Fruit fly (Drosophila melanogaster): Measurements from ENCODE around the gene ro.
A peak's percentile ranks its signal among the peaks of the same experiment; 100 is the strongest.

ro gene

dm6 chr3R:26888086-26888724, 7.2 kb upstream of the ro start (continued):
- no peak for TF ChIP-seq maf-S (GFP tag; optimal IDR thresholded peaks at IDR 0.05)
- no peak for TF ChIP-seq salm (tag; optimal IDR thresholded peaks at IDR 0.05)
- TF ChIP-seq Nf-YA (GFP tag; IDR thresholded peaks at IDR 0.05): no peak
- TF ChIP-seq CG42726 (GFP tag; IDR thresholded peaks at IDR 0.05; ENCODE audit: partially characterized antibody): no peak
- peak; percentile 13 for TF ChIP-seq Chrac-16 (GFP tag; optimal IDR thresholded peaks at IDR 0.05)
- TF ChIP-seq CG4328 (GFP tag; optimal IDR thresholded peaks at IDR 0.05): peak; percentile 51
- no peak for TF ChIP-seq Atf-2 (GFP tag; optimal IDR thresholded peaks at IDR 0.05)
- no peak for TF ChIP-seq twi (tag; optimal IDR thresholded peaks at IDR 0.05)
- 0 out of 2 replicates have a peak, but pooled peaks have one; percentile 17 for TF ChIP-seq CG6272 (GFP tag; IDR thresholded peaks at IDR 0.05)
- TF ChIP-seq phol (tag; optimal IDR thresholded peaks at IDR 0.05): peak; percentile 41
- TF ChIP-seq CG32532 (GFP tag; IDR thresholded peaks at IDR 0.05): peak; percentile 54; the same call in 1 of the 2 replicates
- peak; percentile 58 for TF ChIP-seq CG7556 (GFP tag; optimal IDR thresholded peaks at IDR 0.05)
- no peak for TF ChIP-seq cg (GFP tag; optimal IDR thresholded peaks at IDR 0.05)
- TF ChIP-seq stc (GFP tag; IDR thresholded peaks at IDR 0.05): no peak
- TF ChIP-seq CG15601 (tag; optimal IDR thresholded peaks at IDR 0.05): peak; percentile 35
- peak; percentile 27 for TF ChIP-seq Deaf1 (tag; optimal IDR thresholded peaks at IDR 0.05)
- no peak for TF ChIP-seq abd-A (tag; optimal IDR thresholded peaks at IDR 0.05)
- 0 out of 2 replicates have a peak, but pooled peaks have one; percentile 35 for TF ChIP-seq Xrp1 (GFP tag; IDR thresholded peaks at IDR 0.05)
- peak; percentile 55 for TF ChIP-seq lmd (GFP tag; IDR thresholded peaks at IDR 0.05)
- TF ChIP-seq MESR4 (GFP tag; optimal IDR thresholded peaks at IDR 0.05): no peak
- no peak; the same call in 1 of the 2 replicates for TF ChIP-seq Drgx (GFP tag; IDR thresholded peaks at IDR 0.05)
- peak; percentile 45 for TF ChIP-seq sug (tag; optimal IDR thresholded peaks at IDR 0.05)
- TF ChIP-seq CG11504 (tag; optimal IDR thresholded peaks at IDR 0.05): peak; percentile 59
- no peak for TF ChIP-seq slou (GFP tag; optimal IDR thresholded peaks at IDR 0.05)
- peak; percentile 32 for TF ChIP-seq CG1603 (tag; optimal IDR thresholded peaks at IDR 0.05)
- no peak for TF ChIP-seq Fer2 (tag; optimal IDR thresholded peaks at IDR 0.05)
- peak; percentile 34 for TF ChIP-seq Hmr (GFP tag; optimal IDR thresholded peaks at IDR 0.05)
- TF ChIP-seq CG10209 (GFP tag; optimal IDR thresholded peaks at IDR 0.05): peak; percentile 30
- TF ChIP-seq Dip3 (GFP tag; optimal IDR thresholded peaks at IDR 0.05): no peak
- TF ChIP-seq CG17361 (GFP tag; IDR thresholded peaks at IDR 0.05): peak; percentile 68
- TF ChIP-seq CG4424 (GFP tag; optimal IDR thresholded peaks at IDR 0.05): peak; percentile 40
- TF ChIP-seq CG6854 (GFP tag; optimal IDR thresholded peaks at IDR 0.05): no peak
- no peak for TF ChIP-seq tup (GFP tag; optimal IDR thresholded peaks at IDR 0.05)
- TF ChIP-seq CG10274 (GFP tag; optimal IDR thresholded peaks at IDR 0.05): no peak
- no peak for TF ChIP-seq CG14050 (GFP tag; IDR thresholded peaks at IDR 0.05)
- peak; percentile 21 for TF ChIP-seq CG12104 (GFP tag; optimal IDR thresholded peaks at IDR 0.05)
- no peak for TF ChIP-seq h (optimal IDR thresholded peaks at IDR 0.05)
- TF ChIP-seq CG13624 (GFP tag; optimal IDR thresholded peaks at IDR 0.05): peak; percentile 65
- peak; percentile 69 for TF ChIP-seq CG11695 (GFP tag; IDR thresholded peaks at IDR 0.05)
- no peak for TF ChIP-seq vnd (GFP tag; IDR thresholded peaks at IDR 0.05; ENCODE audit: partially characterized antibody)
- no peak for TF ChIP-seq ERR (GFP tag; optimal IDR thresholded peaks at IDR 0.05)
- no peak for TF ChIP-seq CG7745 (tag; optimal IDR thresholded peaks at IDR 0.05)
- TF ChIP-seq CG3847 (GFP tag; IDR thresholded peaks at IDR 0.05): peak; percentile 41
- peak; percentile 67 for TF ChIP-seq CG7839 (tag; optimal IDR thresholded peaks at IDR 0.05)
- TF ChIP-seq D19B (GFP tag; optimal IDR thresholded peaks at IDR 0.05): no peak
- peak; percentile 78 for TF ChIP-seq sr (GFP tag; IDR thresholded peaks at IDR 0.05)
- no peak for TF ChIP-seq Hey (tag; optimal IDR thresholded peaks at IDR 0.05)
- TF ChIP-seq Hr51 (GFP tag; optimal IDR thresholded peaks at IDR 0.05): peak; percentile 1 to 66
- TF ChIP-seq ham (GFP tag; IDR thresholded peaks at IDR 0.05): no peak
- TF ChIP-seq Hr3 (GFP tag; optimal IDR thresholded peaks at IDR 0.05): peak; percentile 21

Measured in whole organism, embryonic.